1 worm cellular context compared by ENCODE assay signal in the genomic region with DNA sequence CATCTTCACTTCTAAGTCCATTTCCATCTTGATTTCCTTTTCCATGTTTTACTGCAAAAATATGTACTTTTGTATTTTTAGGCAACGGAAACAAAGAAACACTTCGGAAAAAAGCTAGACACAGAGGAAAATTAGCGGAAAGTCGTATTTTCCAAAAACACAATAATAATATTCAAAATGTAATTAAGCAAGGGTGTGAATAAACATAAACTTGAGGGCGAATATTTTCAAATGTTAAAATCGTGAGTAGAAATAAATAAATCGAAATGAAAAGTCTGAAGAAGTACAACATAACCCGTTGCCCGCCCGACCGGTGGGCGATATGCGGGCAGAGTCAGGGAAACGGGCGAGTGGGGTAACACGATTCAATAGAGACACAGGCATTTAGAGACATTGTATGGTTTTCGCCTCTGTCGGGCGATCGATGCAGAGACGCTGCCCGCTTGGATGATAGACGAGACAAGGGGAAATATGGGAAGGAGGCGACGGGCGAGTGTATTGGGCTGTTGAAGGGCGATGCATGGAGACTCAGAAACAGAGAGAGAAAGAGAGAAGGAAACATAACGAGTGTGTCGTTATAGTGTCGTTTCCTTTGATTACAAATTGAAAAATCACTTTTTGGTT.
A peak's percentile ranks its signal among the peaks of the same experiment; 100 is the strongest.
TF ChIP-seq lines count a peak whose summit lies in the region.

A gene (minus strand): TSS at position 51 of the 624 bp plus-strand sequence.

TF ChIP-seq in whole organism, L3 larva, 47 proteins besides CTCF, POLR2A, EP300 and RAD21 (continued from another document):
- peak; percentile 29 for TF ChIP-seq ceh-28 (tag; optimal IDR thresholded peaks at IDR 0.05; lab: Kevin White, UChicago)
- TF ChIP-seq fkh-10 (GFP tag; optimal IDR thresholded peaks at IDR 0.05; lab: Kevin White, UChicago): no peak
- TF ChIP-seq nhr-67 (tag; optimal IDR thresholded peaks at IDR 0.05; lab: Kevin White, UChicago): no peak
- no peak for TF ChIP-seq mdl-1 (tag; optimal IDR thresholded peaks at IDR 0.05; lab: Kevin White, UChicago)
- no peak for TF ChIP-seq ceh-9 (tag; optimal IDR thresholded peaks at IDR 0.05; lab: Kevin White, UChicago)
- TF ChIP-seq egl-27 (tag; optimal IDR thresholded peaks at IDR 0.05; lab: Kevin White, UChicago): no peak
- no peak for TF ChIP-seq egl-5 (tag; optimal IDR thresholded peaks at IDR 0.05; lab: Kevin White, UChicago)
- TF ChIP-seq elt-2 (tag; optimal IDR thresholded peaks at IDR 0.05; lab: Kevin White, UChicago): peak; percentile 29
- TF ChIP-seq lin-15B (tag; optimal IDR thresholded peaks at IDR 0.05; lab: Kevin White, UChicago): peak; percentile 3
- no peak for TF ChIP-seq R02D3.7 (tag; optimal IDR thresholded peaks at IDR 0.05; lab: Kevin White, UChicago)
- TF ChIP-seq ama-1 (optimal IDR thresholded peaks at IDR 0.05; lab: Kevin White, UChicago): no peak
- no peak for TF ChIP-seq unc-39 (tag; optimal IDR thresholded peaks at IDR 0.05; lab: Kevin White, UChicago)
- no peak for TF ChIP-seq nhr-76 (tag; optimal IDR thresholded peaks at IDR 0.05; lab: Kevin White, UChicago)
- no peak for TF ChIP-seq nhr-25 (tag; optimal IDR thresholded peaks at IDR 0.05; lab: Kevin White, UChicago)
- no peak for TF ChIP-seq elt-3 (tag; optimal IDR thresholded peaks at IDR 0.05; lab: Kevin White, UChicago)
